Worm (Caenorhabditis elegans): ENCODE results near the gene plk-3.

The plk-3 gene

ce11 chrIV:7477197-7477596, 4.2 kb upstream of the plk-3 start, which contains the start of gene pycr-4:
Gene pycr-4, minus strand, starts transcription at chrIV:7477297.
- TF ChIP-seq pha-4 (tag; optimal IDR thresholded peaks at IDR 0.05): no peak
- no peak for TF ChIP-seq pros-1 (tag; optimal IDR thresholded peaks at IDR 0.05)
- TF ChIP-seq nhr-11 (tag; optimal IDR thresholded peaks at IDR 0.05): no peak
- TF ChIP-seq npax-4 (tag; optimal IDR thresholded peaks at IDR 0.05): no peak
- no peak for TF ChIP-seq tbx-2 (tag; optimal IDR thresholded peaks at IDR 0.05)
- TF ChIP-seq ceh-24 (tag; optimal IDR thresholded peaks at IDR 0.05): no peak
- no peak for TF ChIP-seq ceh-14 (tag; optimal IDR thresholded peaks at IDR 0.05)
- no peak for TF ChIP-seq hlh-6 (tag; optimal IDR thresholded peaks at IDR 0.05)
- TF ChIP-seq T23F11.4 (GFP tag; optimal IDR thresholded peaks at IDR 0.05): no peak
- TF ChIP-seq rnt-1 (tag; optimal IDR thresholded peaks at IDR 0.05): no peak
- TF ChIP-seq dve-1 (tag; optimal IDR thresholded peaks at IDR 0.05): no peak
- no peak for TF ChIP-seq pqm-1 (tag; optimal IDR thresholded peaks at IDR 0.05)
- TF ChIP-seq zip-5 (tag; optimal IDR thresholded peaks at IDR 0.05): no peak
- TF ChIP-seq ref-2 (tag; optimal IDR thresholded peaks at IDR 0.05): no peak
- no peak for TF ChIP-seq odd-2 (tag; optimal IDR thresholded peaks at IDR 0.05)
- TF ChIP-seq ttx-3 (tag; optimal IDR thresholded peaks at IDR 0.05): no peak
- no peak for TF ChIP-seq ceh-30 (tag; optimal IDR thresholded peaks at IDR 0.05)

- TF ChIP-seq nfya-1 (tag; optimal IDR thresholded peaks at IDR 0.05): no peak
- TF ChIP-seq ama-1 (optimal IDR thresholded peaks at IDR 0.05): no peak
- TF ChIP-seq fkh-6 (tag; optimal IDR thresholded peaks at IDR 0.05): no peak
- TF ChIP-seq unc-42 (tag; optimal IDR thresholded peaks at IDR 0.05): no peak
- no peak for TF ChIP-seq unc-55 (GFP tag; optimal IDR thresholded peaks at IDR 0.05)
- TF ChIP-seq ets-4 (tag; optimal IDR thresholded peaks at IDR 0.05): no peak
- no peak for TF ChIP-seq unc-3 (GFP tag; conservative IDR thresholded peaks at IDR 0.05)
- TF ChIP-seq unc-3 (tag; optimal IDR thresholded peaks at IDR 0.05): no peak
- no peak for TF ChIP-seq elt-4 (tag; optimal IDR thresholded peaks at IDR 0.05)
- no peak for TF ChIP-seq odd-2 (tag; optimal IDR thresholded peaks at IDR 0.05)
- TF ChIP-seq tbx-7 (tag; optimal IDR thresholded peaks at IDR 0.05): no peak
These were observed 1.8 kb upstream of the plk-3 start, which contains the start of gene slc-25A18.2 for ce11 chrIV:7474826-7475225. Gene slc-25A18.2, plus strand, starts transcription at chrIV:7475041.

DNA sequence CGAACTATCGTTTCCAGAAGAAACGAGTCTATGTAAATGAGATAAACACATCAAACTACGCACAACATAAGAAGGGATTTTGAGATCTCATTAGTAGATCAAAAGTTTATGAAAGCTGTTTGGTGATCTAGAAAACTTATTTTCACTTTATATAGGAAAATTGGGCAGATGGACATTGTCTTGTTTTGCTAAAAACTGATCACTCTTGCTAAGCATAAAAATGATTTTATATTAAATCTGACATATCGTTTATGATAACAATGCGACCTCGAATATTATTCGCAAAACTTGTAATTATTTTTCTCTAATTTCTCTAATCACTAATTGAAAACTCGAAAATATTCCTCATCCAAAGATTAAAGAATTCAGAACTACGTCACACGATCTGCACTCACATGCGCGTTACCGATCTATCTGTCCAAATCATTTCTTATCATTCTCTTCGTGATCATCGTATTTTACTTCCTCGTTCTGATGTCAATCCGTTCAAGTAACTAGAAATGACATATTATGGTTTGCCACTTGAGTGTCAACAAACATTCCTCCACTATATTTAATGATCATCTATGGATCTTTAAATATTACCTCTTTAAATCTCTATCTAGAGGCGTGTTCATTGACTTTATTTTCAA, 3.1 kb downstream of the plk-3 start, which contains the start of gene F55G1.7:
F55G1.7 (minus strand) TSS at position 51 of the 632 bp plus-strand sequence.
- TF ChIP-seq lim-6 (tag; optimal IDR thresholded peaks at IDR 0.05) (no peak), ceh-22 (tag; optimal IDR thresholded peaks at IDR 0.05) (no peak), pqm-1 (tag; optimal IDR thresholded peaks at IDR 0.05) (no peak), K09A11.1 (tag; optimal IDR thresholded peaks at IDR 0.05; ENCODE audit: insufficient read depth) (no peak), mec-3 (tag; optimal IDR thresholded peaks at IDR 0.05; ENCODE audit: borderline replicate concordance) (no peak), unc-86 (tag; optimal IDR thresholded peaks at IDR 0.05) (no peak), T23F11.4 (GFP tag; optimal IDR thresholded peaks at IDR 0.05) (no peak)

- TF ChIP-seq pag-3 (tag; optimal IDR thresholded peaks at IDR 0.05; ENCODE audit: borderline replicate concordance) (no peak), dve-1 (tag; optimal IDR thresholded peaks at IDR 0.05) (no peak), syd-9 (tag; optimal IDR thresholded peaks at IDR 0.05) (no peak), ceh-34 (tag; optimal IDR thresholded peaks at IDR 0.05) (no peak), ceh-31 (tag; optimal IDR thresholded peaks at IDR 0.05) (no peak)
These were observed 4.4 kb downstream of the plk-3 start for ce11 chrIV:7468638-7469037.

DNA sequence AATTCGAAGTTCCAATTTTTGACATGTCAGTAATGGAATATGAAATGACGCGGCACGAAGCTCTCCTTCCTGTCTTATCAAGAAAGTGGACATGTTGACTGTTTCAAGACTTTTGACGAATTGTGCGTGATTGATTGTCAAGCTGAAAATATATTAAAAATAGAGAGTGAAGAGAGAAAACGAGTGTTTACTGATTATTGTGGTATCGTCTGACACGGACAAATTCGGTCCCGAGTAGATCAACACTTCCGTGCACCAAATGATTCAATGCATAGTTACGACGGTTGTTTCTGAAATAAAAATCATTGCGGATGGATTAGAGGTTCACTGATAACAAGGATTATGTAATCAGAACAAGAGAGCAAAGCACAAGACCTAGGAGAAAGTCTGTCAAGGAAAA, 5.8 kb downstream of the plk-3 start:
- TF ChIP-seq tbx-2 (tag; optimal IDR thresholded peaks at IDR 0.05) (no peak), F13H6.1 (tag; optimal IDR thresholded peaks at IDR 0.05) (no peak), npax-4 (tag; optimal IDR thresholded peaks at IDR 0.05) (no peak), madf-2 (tag; optimal IDR thresholded peaks at IDR 0.05) (no peak), hlh-30 (tag; optimal IDR thresholded peaks at IDR 0.05; ENCODE audit: insufficient read depth) (no peak), hlh-13 (GFP tag; optimal IDR thresholded peaks at IDR 0.05) (no peak), sox-2 (GFP tag; IDR thresholded peaks at IDR 0.05) (no peak), rnt-1 (tag; optimal IDR thresholded peaks at IDR 0.05) (no peak), syd-9 (tag; optimal IDR thresholded peaks at IDR 0.05) (no peak)

All from whole organism, late embryonic.